Fruit fly (Drosophila melanogaster) whole organism, embryonic: ENCODE measurements around the gene CG18428.
A peak's percentile ranks its signal among the peaks of the same experiment; 100 is the strongest.

Experiments
- Abd-B ChIP-seq: fragments of 200-800 bp; sonication (Bioruptor generic); optimal IDR thresholded peaks from 2 replicates; lab custom pipeline; 2018; ENCODE audit warnings: missing biosample characterization, mild to moderate bottlenecking, missing genetic modification characterization, moderate library complexity
- Atf-2 ChIP-seq: fragments of 200-800 bp; sonication (Bioruptor generic); optimal IDR thresholded peaks from 2 replicates; lab custom pipeline; 2016; ENCODE audit warnings: missing biosample characterization, missing genetic modification characterization
- Atf6 ChIP-seq: fragments of 200-800 bp; sonication (Bioruptor generic); IDR thresholded peaks from 2 replicates; pipeline ENCODE4 v1.3.6; 2022; ENCODE audit warnings: missing biosample characterization, missing genetic modification characterization
- CG10431 ChIP-seq: fragments of 200-800 bp; sonication (Bioruptor generic); optimal IDR thresholded peaks from 3 replicates; lab custom pipeline; 2018; ENCODE audit warnings: missing biosample characterization, mild to moderate bottlenecking, missing genetic modification characterization
- CG11398 ChIP-seq: fragments of 200-800 bp; sonication (Bioruptor generic); optimal IDR thresholded peaks from 2 replicates; lab custom pipeline; 2016; ENCODE audit warnings: missing biosample characterization, missing genetic modification characterization
- CG11560 ChIP-seq: fragments of 200-800 bp; sonication (Bioruptor generic); IDR thresholded peaks from 3 replicates; pipeline ENCODE4 v1.3.6; 2022; ENCODE audit warnings: missing biosample characterization, missing genetic modification characterization
- CG12299 ChIP-seq: fragments of 200-800 bp; sonication (Bioruptor generic); optimal IDR thresholded peaks from 2 replicates; lab custom pipeline; 2018; ENCODE audit warnings: missing biosample characterization, mild to moderate bottlenecking, missing genetic modification characterization
- CG12659 ChIP-seq: fragments of 200-800 bp; sonication (Bioruptor generic); optimal IDR thresholded peaks from 3 replicates; lab custom pipeline; 2017; ENCODE audit warnings: mild to moderate bottlenecking, missing biosample characterization, missing genetic modification reagents, missing genetic modification characterization
- CG14441 ChIP-seq: fragments of 200-800 bp; sonication (Bioruptor generic); IDR thresholded peaks from 2 replicates; pipeline ENCODE4 v1.3.6; 2022; ENCODE audit warnings: missing biosample characterization, missing genetic modification characterization
- CG14667 ChIP-seq: fragments of 200-800 bp; sonication (Bioruptor generic); IDR thresholded peaks from 2 replicates; pipeline ENCODE4 v1.3.6; 2022; ENCODE audit warnings: missing biosample characterization, missing genetic modification characterization
- CG15011 ChIP-seq: fragments of 200-800 bp; sonication (Bioruptor generic); optimal IDR thresholded peaks from 3 replicates; lab custom pipeline; 2018; ENCODE audit warnings: missing biosample characterization, mild to moderate bottlenecking, missing genetic modification characterization
- CG2678 ChIP-seq: fragments of 200-800 bp; sonication (Bioruptor generic); optimal IDR thresholded peaks from 3 replicates; lab custom pipeline; 2019; ENCODE audit warnings: missing biosample characterization, mild to moderate bottlenecking, missing genetic modification characterization, moderate library complexity
- CG2712 ChIP-seq: fragments of 200-800 bp; optimal IDR thresholded peaks from 3 replicates; lab custom pipeline; 2019; ENCODE audit warnings: missing biosample characterization, mild to moderate bottlenecking, missing genetic modification characterization, moderate library complexity
- CG31365 ChIP-seq: fragments of 200-800 bp; sonication (Bioruptor generic); optimal IDR thresholded peaks from 2 replicates; lab custom pipeline; 2018; ENCODE audit warnings: missing biosample characterization, mild to moderate bottlenecking, missing genetic modification characterization
- CG31441 ChIP-seq: fragments of 200-800 bp; sonication (Bioruptor generic); IDR thresholded peaks from 2 replicates; pipeline ENCODE4 v1.3.6; 2022; ENCODE audit warnings: missing biosample characterization, missing genetic modification characterization
- CG34376 ChIP-seq: fragments of 200-800 bp; sonication (Bioruptor generic); optimal IDR thresholded peaks from 2 replicates; lab custom pipeline; 2018; ENCODE audit warnings: missing biosample characterization, mild to moderate bottlenecking, missing genetic modification characterization
- CG3847 ChIP-seq: fragments of 200-800 bp; sonication (Bioruptor generic); IDR thresholded peaks from 2 replicates; pipeline ENCODE4 v1.3.6; 2022; ENCODE audit warnings: missing biosample characterization, missing genetic modification characterization
- CG42726 ChIP-seq: fragments of 200-800 bp; sonication (Bioruptor generic); IDR thresholded peaks from 2 replicates; pipeline ENCODE4 v1.3.6; 2022; ENCODE audit warnings: missing biosample characterization, missing genetic modification characterization; ENCODE audit not compliant: partially characterized antibody
- CG4854 ChIP-seq: fragments of 200-800 bp; sonication (Bioruptor generic); optimal IDR thresholded peaks from 2 replicates; lab custom pipeline; 2016; ENCODE audit warnings: missing biosample characterization, missing genetic modification characterization, inconsistent platforms
- CG5953 ChIP-seq: fragments of 200-800 bp; sonication (Bioruptor generic); IDR thresholded peaks from 2 replicates; pipeline ENCODE4 v1.3.6; 2022; ENCODE audit warnings: missing biosample characterization, missing genetic modification characterization
- CG6654 ChIP-seq: fragments of 200-800 bp; sonication (Bioruptor generic); optimal IDR thresholded peaks from 2 replicates; lab custom pipeline; 2017; ENCODE audit warnings: missing biosample characterization, mild to moderate bottlenecking, missing genetic modification characterization
- CG7271 ChIP-seq: fragments of 200-800 bp; sonication (Bioruptor generic); optimal IDR thresholded peaks from 2 replicates; lab custom pipeline; 2018; ENCODE audit warnings: missing biosample characterization, mild to moderate bottlenecking, missing genetic modification characterization, moderate library complexity
- Chrac-16 ChIP-seq: fragments of 200-800 bp; sonication (Bioruptor generic); optimal IDR thresholded peaks from 3 replicates; lab custom pipeline; 2016; ENCODE audit warnings: missing biosample characterization, missing genetic modification characterization
- Deaf1 ChIP-seq: fragments of 200-800 bp; optimal IDR thresholded peaks from 3 replicates; lab custom pipeline; 2019; ENCODE audit warnings: missing biosample characterization, mild to moderate bottlenecking, missing genetic modification characterization, moderate library complexity
- Dfd ChIP-seq, 2 experiments: fragments of >200 bp; optimal IDR thresholded peaks; 2 replicates each; lab custom pipeline; 2017; ENCODE audit warnings: missing biosample characterization in 2 of 2, missing genetic modification characterization in 2 of 2
- Dip2 ChIP-seq: fragments of 200-800 bp; sonication (Bioruptor generic); IDR thresholded peaks from 2 replicates; pipeline ENCODE4 v1.3.6; 2022; ENCODE audit warnings: missing biosample characterization, missing genetic modification characterization
- Drgx ChIP-seq: fragments of 200-800 bp; sonication (Bioruptor generic); IDR thresholded peaks from 2 replicates; pipeline ENCODE4 v1.3.6; 2022; ENCODE audit warnings: missing biosample characterization, missing genetic modification characterization
- Ets65A ChIP-seq: fragments of 200-800 bp; sonication (Bioruptor generic); peaks from one replicate; lab custom pipeline; 2016; ENCODE audit warnings: missing biosample characterization, missing genetic modification characterization
- Hey ChIP-seq: fragments of 200-800 bp; sonication (Bioruptor generic); optimal IDR thresholded peaks from 3 replicates; lab custom pipeline; 2018; ENCODE audit warnings: missing biosample characterization, mild to moderate bottlenecking, missing genetic modification characterization
- Hr3 ChIP-seq: fragments of 200-800 bp; sonication (Bioruptor generic); optimal IDR thresholded peaks from 3 replicates; lab custom pipeline; 2016; ENCODE audit warnings: missing biosample characterization, missing genetic modification characterization
- PHDP ChIP-seq: fragments of 200-800 bp; sonication (Bioruptor generic); optimal IDR thresholded peaks from 3 replicates; lab custom pipeline; 2018; ENCODE audit warnings: missing biosample characterization, mild to moderate bottlenecking, missing genetic modification characterization, moderate library complexity
- Pdp1 ChIP-seq, 2 experiments: fragments of 200-800 bp; sonication (Bioruptor generic); optimal IDR thresholded peaks; 3 replicates each; lab custom pipeline; 2016; ENCODE audit warnings: missing biosample characterization in 2 of 2, missing genetic modification characterization in 2 of 2, mild to moderate bottlenecking in 1 of 2, moderate library complexity in 1 of 2
- amos ChIP-seq: fragments of 200-800 bp; sonication (Bioruptor generic); IDR thresholded peaks from 2 replicates; pipeline ENCODE4 v1.3.6; 2022; ENCODE audit warnings: missing biosample characterization, missing genetic modification characterization; ENCODE audit not compliant: partially characterized antibody
- ara ChIP-seq: fragments of 200-800 bp; sonication (Bioruptor generic); IDR thresholded peaks from 2 replicates; pipeline ENCODE4 v1.3.6; 2022; ENCODE audit warnings: missing biosample characterization, missing genetic modification characterization
- chif ChIP-seq, 2 experiments: fragments of 200-800 bp; sonication (Bioruptor generic); optimal IDR thresholded peaks; 3 replicates each; lab custom pipeline; 2016; ENCODE audit warnings: missing biosample characterization in 2 of 2, missing genetic modification characterization in 2 of 2
- dan ChIP-seq: fragments of 200-800 bp; sonication (Bioruptor generic); IDR thresholded peaks from 2 replicates; pipeline ENCODE4 v1.3.6; 2022; ENCODE audit warnings: missing biosample characterization, missing genetic modification characterization
- dm ChIP-seq: fragments of 200-800 bp; sonication (Bioruptor generic); optimal IDR thresholded peaks from 3 replicates; lab custom pipeline; 2016; ENCODE audit warnings: missing biosample characterization, missing genetic modification characterization
- gfzf ChIP-seq: fragments of 200-800 bp; sonication (Bioruptor generic); optimal IDR thresholded peaks from 2 replicates; lab custom pipeline; 2016; ENCODE audit warnings: missing biosample characterization, mild to moderate bottlenecking, missing genetic modification characterization, moderate library complexity
- hb ChIP-seq: fragments of 200-800 bp; sonication (Bioruptor generic); IDR thresholded peaks from 3 replicates; pipeline ENCODE4 v1.3.6; 2022; ENCODE audit warnings: missing biosample characterization, missing genetic modification characterization; ENCODE audit not compliant: partially characterized antibody
- lov ChIP-seq, 2 experiments: fragments of 200-800 bp in 1 of 2; fragments of >200 bp in 1 of 2; sonication (Bioruptor generic) in 1 of 2; IDR thresholded peaks in 1 of 2; optimal IDR thresholded peaks in 1 of 2; 2 replicates in 1 of 2; 3 replicates in 1 of 2; pipeline versions ENCODE4 v1.3.6 to Lab custom; 2017 to 2022; ENCODE audit warnings: missing biosample characterization in 1 of 2, missing genetic modification characterization in 1 of 2
- org-1 ChIP-seq: fragments of 200-800 bp; sonication (Bioruptor generic); optimal IDR thresholded peaks from 2 replicates; lab custom pipeline; 2017; ENCODE audit warnings: missing biosample characterization, missing genetic modification characterization
- otp ChIP-seq: fragments of 200-800 bp; sonication (Bioruptor generic); IDR thresholded peaks from 3 replicates; pipeline ENCODE4, ENCODE4 v1.3.6; 2022; ENCODE audit warnings: missing biosample characterization, missing genetic modification characterization
- sd ChIP-seq: fragments of 200-800 bp; sonication (Bioruptor generic); optimal IDR thresholded peaks from 3 replicates; lab custom pipeline; 2018; ENCODE audit warnings: missing biosample characterization, mild to moderate bottlenecking, missing genetic modification characterization, moderate library complexity
- tio ChIP-seq: fragments of 200-800 bp; sonication (Bioruptor generic); optimal IDR thresholded peaks from 2 replicates; lab custom pipeline; 2017; ENCODE audit warnings: missing biosample characterization, missing genetic modification characterization, inconsistent platforms
- trem ChIP-seq: fragments of 200-800 bp; optimal IDR thresholded peaks from 3 replicates; lab custom pipeline; 2019; ENCODE audit warnings: missing biosample characterization, mild to moderate bottlenecking, missing genetic modification characterization, moderate library complexity
- ttk ChIP-seq: fragments of 200-800 bp; sonication (Bioruptor generic); IDR thresholded peaks from 2 replicates; pipeline ENCODE4 v2.1.2; 2022; ENCODE audit warnings: missing biosample characterization, missing genetic modification characterization
- zf30C ChIP-seq: fragments of 200-800 bp; sonication (Bioruptor generic); optimal IDR thresholded peaks from 3 replicates; lab custom pipeline; 2018; ENCODE audit warnings: missing biosample characterization, mild to moderate bottlenecking, missing genetic modification characterization
- zfh2 ChIP-seq: fragments of 200-800 bp; sonication (Bioruptor generic); optimal IDR thresholded peaks from 2 replicates; lab custom pipeline; 2016; ENCODE audit warnings: missing biosample characterization, missing genetic modification characterization

Gene CG18428

DNA sequence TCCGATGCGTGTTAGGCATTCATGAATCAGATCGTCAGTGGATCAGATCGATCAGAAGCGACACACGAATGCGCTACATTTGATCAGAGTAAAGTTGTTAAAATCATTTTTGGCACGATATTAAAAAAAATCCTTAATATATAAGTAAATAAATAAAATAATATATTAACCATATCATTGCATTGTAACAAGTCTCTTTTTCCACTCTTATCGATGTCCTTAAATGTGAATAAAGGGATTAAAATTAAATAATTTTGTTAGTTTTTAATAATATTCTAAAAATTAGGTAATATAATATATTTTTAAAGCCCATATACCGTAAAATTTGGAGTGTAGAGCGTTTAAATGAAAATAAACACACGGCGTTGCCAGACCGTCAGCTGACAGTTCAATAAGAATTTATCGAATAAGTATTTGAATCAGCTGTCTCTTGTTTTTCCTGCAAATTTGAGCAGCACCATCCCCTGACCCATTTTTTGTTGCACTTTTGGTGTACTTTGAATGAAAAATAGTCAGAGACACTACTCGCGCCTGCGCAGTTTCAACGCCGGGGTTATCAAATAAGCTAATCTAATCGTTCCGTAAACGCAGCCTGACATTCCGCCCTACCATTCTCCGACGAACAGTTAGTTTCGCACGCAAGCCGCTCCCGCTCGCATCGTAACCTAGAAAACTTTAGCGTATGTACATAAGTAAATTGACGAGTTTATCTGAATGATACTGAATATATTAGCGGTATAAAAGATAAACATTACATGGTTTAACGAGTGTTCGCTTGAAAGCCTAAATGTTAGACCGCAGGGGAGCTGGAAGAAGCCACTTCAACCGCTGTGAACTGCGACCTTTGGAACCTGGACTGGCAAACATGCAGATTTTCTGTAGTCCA, 43.0 kb downstream of the CG18428 start, which contains the start of the genes p38a and CG6178 (continued):
- TF ChIP-seq trem (tag; lab: Kevin White, UChicago) (peak; percentile 93), CG7271 (tag; lab: Kevin White, UChicago) (peak; percentile 52), chif (GFP tag; optimal IDR thresholded peaks at IDR 0.05; lab: Kevin White, UChicago) (peak in 1 of 2 experiments; percentile 27), dm (GFP tag; lab: Kevin White, UChicago) (no peak), CG11560 (peak; percentile 96), CG11398 (GFP tag; lab: Kevin White, UChicago) (peak; percentile 1), CG34376 (GFP tag; lab: Kevin White, UChicago) (peak; percentile 68), PHDP (tag; lab: Kevin White, UChicago) (peak; percentile 98), Drgx (GFP tag; lab: Robert Waterston, UW) (peak; percentile 98), Dfd (GFP tag; optimal IDR thresholded peaks at IDR 0.05; lab: Kevin White, UChicago) (no peak), zf30C (no peak), tio (peak; percentile 92), Dip2 (GFP tag; lab: Robert Waterston, UW) (peak; percentile 56), ara (peak; percentile 88), amos (no peak), CG4854 (GFP tag; lab: Kevin White, UChicago) (peak; percentile 69), CG14667 (GFP tag; lab: Robert Waterston, UW) (peak; percentile 96), hb (GFP tag; lab: Robert Waterston, UW) (no peak), CG3847 (GFP tag; lab: Robert Waterston, UW) (peak; percentile 97), Atf6 (GFP tag; lab: Robert Waterston, UW) (peak; percentile 92), Pdp1 (GFP tag; optimal IDR thresholded peaks at IDR 0.05; lab: Kevin White, UChicago) (peak; percentile 43 to 53), CG2712 (tag; lab: Kevin White, UChicago) (peak; percentile 99), CG2678 (peak; percentile 99), Abd-B (GFP tag; lab: Kevin White, UChicago) (peak; percentile 99), Hr3 (GFP tag; lab: Kevin White, UChicago) (peak; percentile 99), CG5953 (GFP tag; lab: Robert Waterston, UW) (peak; percentile 94), ttk (GFP tag; lab: Robert Waterston, UW) (peak; percentile 95), CG6654 (GFP tag; lab: Kevin White, UChicago) (peak; percentile 90), CG31441 (peak; percentile 99), CG42726 (GFP tag; lab: Robert Waterston, UW) (no peak), org-1 (peak; percentile 92), Deaf1 (tag; lab: Kevin White, UChicago) (peak; percentile 89), Ets65A (GFP tag; lab: Kevin White, UChicago) (peak; percentile 94), CG31365 (tag; lab: Kevin White, UChicago) (peak; percentile 9), dan (GFP tag; lab: Robert Waterston, UW) (0 out of 2 replicates have a peak, but pooled peaks have one; percentile 29), Atf-2 (GFP tag; lab: Kevin White, UChicago) (peak; percentile 43), CG15011 (GFP tag; lab: Kevin White, UChicago) (peak; percentile 78), otp (GFP tag; lab: Robert Waterston, UW) (peak; percentile 79), CG12659 (GFP tag; lab: Kevin White, UChicago) (peak; percentile 99), Chrac-16 (peak; percentile 89), lov (optimal IDR thresholded peaks at IDR 0.05; lab: Kevin White, UChicago) (no peak), lov (GFP tag; IDR thresholded peaks at IDR 0.05; lab: Robert Waterston, UW) (peak; percentile 81; the same call in 2 of the 3 replicates), CG14441 (GFP tag; lab: Robert Waterston, UW) (peak; percentile 97), CG10431 (peak; percentile 83), CG12299 (peak; percentile 94), gfzf (GFP tag; lab: Kevin White, UChicago) (no peak), zfh2 (GFP tag; lab: Kevin White, UChicago) (peak; percentile 86), Hey (tag; lab: Kevin White, UChicago) (peak; percentile 53), sd (tag; lab: Kevin White, UChicago) (peak; percentile 92)
